Worm (Caenorhabditis elegans) whole organism, mixed stage, embryonic: ENCODE results near the gene F58B4.7.

Experiments used
- ceh-83 ChIP-seq: fragments of 200-800 bp; sonication (Bioruptor generic); optimal IDR thresholded peaks from 2 replicates; lab custom pipeline; 2018; ENCODE audit warnings: mild to moderate bottlenecking, missing genetic modification characterization, missing compliant biosample characterization
- cnd-1 ChIP-seq: fragments of 200-800 bp; sonication (Bioruptor generic); optimal IDR thresholded peaks from 2 replicates; lab custom pipeline; 2018; ENCODE audit warnings: mild to moderate bottlenecking, missing genetic modification characterization, missing compliant biosample characterization
- elt-1 ChIP-seq: sonication (generic microtip); optimal IDR thresholded peaks from 2 replicates; lab custom pipeline; 2017; ENCODE audit warnings: missing genetic modification characterization, mild to moderate bottlenecking, missing compliant biosample characterization, antibody characterized with exemption, moderate library complexity, borderline replicate concordance; ENCODE audit not compliant: insufficient read depth
- ham-2 ChIP-seq: fragments of 200-800 bp; sonication (Bioruptor generic); optimal IDR thresholded peaks from 2 replicates; lab custom pipeline; 2018; ENCODE audit warnings: mild to moderate bottlenecking, missing genetic modification characterization, missing compliant biosample characterization
- lin-13 ChIP-seq: fragments of 150-350 bp; optimal IDR thresholded peaks from 2 replicates; lab custom pipeline; 2014; ENCODE audit warnings: missing biosample characterization, missing genetic modification characterization
- mep-1 ChIP-seq: fragments of 150-350 bp; optimal IDR thresholded peaks from 2 replicates; lab custom pipeline; 2017; ENCODE audit warnings: missing biosample characterization, missing genetic modification reagents, missing genetic modification characterization, inconsistent platforms
- nhr-12 ChIP-seq: fragments of 150-350 bp; optimal IDR thresholded peaks from 2 replicates; lab custom pipeline; 2014; ENCODE audit warnings: missing biosample characterization, missing genetic modification characterization
- nhr-237 ChIP-seq: fragments of 150-350 bp; optimal IDR thresholded peaks from 2 replicates; lab custom pipeline; 2014; ENCODE audit warnings: missing biosample characterization, missing genetic modification characterization
- nhr-28 ChIP-seq: fragments of 150-350 bp; optimal IDR thresholded peaks from 2 replicates; lab custom pipeline; 2014; ENCODE audit warnings: missing biosample characterization, missing genetic modification characterization
- pha-4 ChIP-seq: fragments of 150-350 bp; optimal IDR thresholded peaks from 2 replicates; lab custom pipeline; 2018; ENCODE audit warnings: missing biosample characterization, missing genetic modification reagents, missing genetic modification characterization
- unc-62 ChIP-seq: fragments of 150-350 bp; optimal IDR thresholded peaks from 2 replicates; lab custom pipeline; 2014; ENCODE audit warnings: missing biosample characterization, missing genetic modification reagents, missing genetic modification characterization
- zip-8 ChIP-seq: fragments of 150-350 bp; optimal IDR thresholded peaks from 2 replicates; lab custom pipeline; 2014; ENCODE audit warnings: missing biosample characterization, missing genetic modification characterization
- ztf-11 ChIP-seq: fragments of 150-350 bp; optimal IDR thresholded peaks from 2 replicates; lab custom pipeline; 2014; ENCODE audit warnings: missing biosample characterization, missing genetic modification characterization

DNA sequence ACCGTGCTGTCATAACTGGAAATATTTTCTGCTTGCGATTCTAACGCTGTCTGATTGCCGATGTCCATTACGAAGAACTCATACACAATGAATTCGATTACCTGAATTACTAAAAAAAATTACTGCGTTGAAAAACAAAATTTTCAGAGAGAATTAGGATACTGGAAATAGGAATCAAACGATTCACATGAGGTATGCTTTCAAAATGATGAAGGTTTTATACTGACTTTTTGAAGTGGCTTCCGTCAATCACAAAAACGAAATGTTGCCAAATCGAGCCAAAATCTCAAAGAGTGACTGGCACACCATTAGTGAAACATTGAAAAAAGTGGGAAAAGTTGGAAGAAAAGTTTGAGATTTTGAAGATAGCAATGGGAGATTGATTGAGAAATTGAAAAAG lies 14.1 kb downstream of the F58B4.7 start, which contains the start of gene zzz-1:
- TF ChIP-seq nhr-12 (tag; lab: Kevin White, UChicago): no peak
- TF ChIP-seq unc-62 (GFP tag; lab: Kevin White, UChicago): no peak
- TF ChIP-seq ham-2 (GFP tag; lab: Kevin White, UChicago): no peak
- TF ChIP-seq ceh-83 (GFP tag; lab: Kevin White, UChicago): no peak
- no peak for TF ChIP-seq nhr-28 (tag; lab: Kevin White, UChicago)
- no peak for TF ChIP-seq ztf-11 (tag; lab: Kevin White, UChicago)
- TF ChIP-seq mep-1 (tag; lab: Kevin White, UChicago): no peak
- TF ChIP-seq pha-4: no peak
- no peak for TF ChIP-seq zip-8 (tag; lab: Kevin White, UChicago)
- no peak for TF ChIP-seq elt-1 (tag; lab: Kevin White, UChicago)
- no peak for TF ChIP-seq nhr-237
- no peak for TF ChIP-seq lin-13 (tag; lab: Kevin White, UChicago)
- TF ChIP-seq cnd-1 (tag; lab: Kevin White, UChicago): no peak
